Worm (Caenorhabditis elegans) whole organism, young adult: ENCODE measurements around the gene C27D8.2.

Source experiments
- F49E8.2 ChIP-seq: sonication (generic microtip); optimal IDR thresholded peaks from 3 replicates; lab custom pipeline; 2017; ENCODE audit warnings: missing genetic modification characterization, mild to moderate bottlenecking, missing compliant biosample characterization, antibody characterized with exemption, moderate library complexity; ENCODE audit not compliant: insufficient read depth
- Y67H2A.10 ChIP-seq: fragments of 200-800 bp; sonication (Bioruptor generic); conservative IDR thresholded peaks from 2 replicates; pipeline ENCODE4 v1.3.6; 2022; ENCODE audit warnings: missing genetic modification reagents, missing genetic modification characterization, missing compliant biosample characterization
- ceh-91 ChIP-seq: fragments of 200-800 bp; sonication (Bioruptor generic); IDR thresholded peaks from 2 replicates; pipeline ENCODE4 v1.3.6; 2022; ENCODE audit warnings: missing genetic modification reagents, missing genetic modification characterization, missing compliant biosample characterization
- chd-7 ChIP-seq: sonication (generic microtip); optimal IDR thresholded peaks from 2 replicates; lab custom pipeline; 2016; ENCODE audit warnings: mild to moderate bottlenecking, missing genetic modification characterization, moderate library complexity, missing compliant biosample characterization
- dpl-1 ChIP-seq: fragments of 150-350 bp; optimal IDR thresholded peaks from 2 replicates; lab custom pipeline; 2014; ENCODE audit warnings: missing biosample characterization, missing genetic modification reagents, missing genetic modification characterization
- pha-4 ChIP-seq: fragments of 150-350 bp; sonication (generic microtip); optimal IDR thresholded peaks from 2 replicates; lab custom pipeline; 2014; ENCODE audit warnings: missing biosample characterization, missing genetic modification reagents, missing genetic modification characterization
- snpc-4 ChIP-seq, 5 experiments: fragments of 150-350 bp in 1 of 5; sonication (generic microtip) in 4 of 5; optimal IDR thresholded peaks; 2 replicates each; lab custom pipeline; 2014 to 2018; ENCODE audit warnings: missing genetic modification characterization in 5 of 5, missing biosample characterization in 3 of 5, antibody characterized with exemption in 2 of 5, mild to moderate bottlenecking in 2 of 5, missing compliant biosample characterization in 2 of 5, missing genotype in 2 of 5, moderate library complexity in 2 of 5, missing genetic modification reagents in 1 of 5
- sptf-2 ChIP-seq: fragments of 200-800 bp; sonication (Bioruptor generic); optimal IDR thresholded peaks from 2 replicates; lab custom pipeline; 2018; ENCODE audit warnings: mild to moderate bottlenecking, missing genetic modification characterization, missing compliant biosample characterization

ce11 chrIV:12674700-12675099, 36.3 kb upstream of the C27D8.2 start, which contains the start of gene T23B5.4:
- TF ChIP-seq sptf-2 (GFP tag; lab: Kevin White, UChicago), result no peak
- no peak for TF ChIP-seq Y67H2A.10 (GFP tag; lab: Robert Waterston, UW)
- TF ChIP-seq dpl-1 (GFP tag; lab: Kevin White, UChicago), result no peak
- no peak for TF ChIP-seq F49E8.2 (tag; lab: Kevin White, UChicago)
- no peak for TF ChIP-seq pha-4
- no peak for TF ChIP-seq snpc-4 (GFP tag; optimal IDR thresholded peaks at IDR 0.05; lab: Kevin White, UChicago)
- no peak for TF ChIP-seq snpc-4 (tag; optimal IDR thresholded peaks at IDR 0.05; lab: Kevin White, UChicago)
- TF ChIP-seq ceh-91 (GFP tag; lab: Robert Waterston, UW), result no peak
- no peak for TF ChIP-seq chd-7 (tag; lab: Kevin White, UChicago)
